Worm (Caenorhabditis elegans) whole organism, mixed stage, embryonic: ENCODE data around the gene F46H5.2.

ENCODE experiments used
- ces-1 ChIP-seq: fragments of 150-350 bp; optimal IDR thresholded peaks from 2 replicates; lab custom pipeline; 2014; ENCODE audit warnings: missing biosample characterization, missing genetic modification reagents, missing genetic modification characterization
- flh-1 ChIP-seq: fragments of 200-800 bp; sonication (Bioruptor generic); optimal IDR thresholded peaks from 2 replicates; lab custom pipeline; 2018; ENCODE audit warnings: mild to moderate bottlenecking, missing genetic modification characterization, moderate library complexity, missing compliant biosample characterization
- lin-13 ChIP-seq: fragments of 150-350 bp; optimal IDR thresholded peaks from 2 replicates; lab custom pipeline; 2014; ENCODE audit warnings: missing biosample characterization, missing genetic modification characterization
- mep-1 ChIP-seq: fragments of 150-350 bp; optimal IDR thresholded peaks from 2 replicates; lab custom pipeline; 2017; ENCODE audit warnings: missing biosample characterization, missing genetic modification reagents, missing genetic modification characterization, inconsistent platforms
- snpc-4 ChIP-seq: fragments of 150-350 bp; optimal IDR thresholded peaks from 2 replicates; lab custom pipeline; 2014; ENCODE audit warnings: missing biosample characterization, missing genetic modification characterization
- ztf-11 ChIP-seq: fragments of 150-350 bp; optimal IDR thresholded peaks from 2 replicates; lab custom pipeline; 2014; ENCODE audit warnings: missing biosample characterization, missing genetic modification characterization

- TF ChIP-seq ztf-11 (tag; lab: Kevin White, UChicago), result no peak
- no peak for TF ChIP-seq snpc-4
- no peak for TF ChIP-seq flh-1
- TF ChIP-seq lin-13 (tag; lab: Kevin White, UChicago), result no peak
- TF ChIP-seq mep-1 (tag; lab: Kevin White, UChicago), result no peak
- TF ChIP-seq ces-1 (GFP tag; lab: Kevin White, UChicago), result no peak
Observed at ce11 chrX:7314564-7314963, 49.1 kb downstream of the F46H5.2 start.
